Worm (Caenorhabditis elegans) whole organism, L1 larva: ENCODE results near the gene Y48A6B.14.

ENCODE experiments used
- C04F5.9 ChIP-seq: sonication (generic microtip); optimal IDR thresholded peaks from 2 replicates; lab custom pipeline; 2016; ENCODE audit warnings: missing genetic modification characterization, missing compliant biosample characterization
- alr-1 ChIP-seq: fragments of 200-800 bp; sonication (Bioruptor generic); optimal IDR thresholded peaks from 2 replicates; lab custom pipeline; 2018; ENCODE audit warnings: borderline replicate concordance, mild to moderate bottlenecking, missing genetic modification characterization, missing compliant biosample characterization
- jun-1 ChIP-seq: fragments of 150-350 bp; optimal IDR thresholded peaks from 2 replicates; lab custom pipeline; 2014; ENCODE audit warnings: missing biosample characterization, missing genetic modification reagents, missing genetic modification characterization
- nhr-11 ChIP-seq: fragments of 150-350 bp; optimal IDR thresholded peaks from 2 replicates; lab custom pipeline; 2014; ENCODE audit warnings: missing biosample characterization, missing genetic modification characterization
- unc-98 ChIP-seq: fragments of 200-800 bp; sonication (Bioruptor generic); IDR thresholded peaks from 2 replicates; pipeline ENCODE4 v1.3.6; 2022; ENCODE audit warnings: missing genetic modification characterization, missing compliant biosample characterization
- vab-15 ChIP-seq: sonication (generic microtip); optimal IDR thresholded peaks from 2 replicates; lab custom pipeline; 2017; ENCODE audit warnings: missing genotype, mild to moderate bottlenecking, missing genetic modification characterization, missing compliant biosample characterization

DNA sequence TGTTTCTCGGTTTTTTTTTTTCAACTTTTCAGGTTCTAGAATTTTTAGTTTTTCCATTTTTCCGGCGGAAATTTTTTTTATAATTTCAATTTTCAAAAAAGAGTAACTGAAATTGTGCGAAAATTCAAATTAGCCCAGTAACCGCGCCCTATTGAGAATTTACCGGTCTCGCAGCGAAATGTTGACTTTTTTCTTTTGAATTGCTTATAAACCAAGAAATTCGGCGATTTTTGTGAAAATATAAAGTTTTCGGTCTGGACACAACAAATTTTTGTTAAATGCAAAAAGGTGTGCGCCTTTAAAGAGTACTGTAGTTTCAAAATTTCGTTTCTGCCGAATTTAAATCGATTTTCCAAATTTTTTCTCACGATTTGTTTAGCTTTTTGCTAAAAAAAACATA lies 20.8 kb upstream of the Y48A6B.14 start:
- no peak for TF ChIP-seq vab-15 (tag; lab: Kevin White, UChicago)
- no peak for TF ChIP-seq unc-98 (GFP tag; lab: Robert Waterston, UW)
- no peak for TF ChIP-seq C04F5.9
- no peak for TF ChIP-seq alr-1 (tag; lab: Kevin White, UChicago)
- TF ChIP-seq nhr-11 (tag; lab: Kevin White, UChicago): no peak
- no peak for TF ChIP-seq jun-1 (tag; lab: Kevin White, UChicago)
